Worm (Caenorhabditis elegans) whole organism, mixed stage, embryonic: ENCODE results near the gene fbxa-182.

ENCODE experiments used
- M03D4.4 ChIP-seq: sonication (generic microtip); optimal IDR thresholded peaks from 2 replicates; lab custom pipeline; 2017; ENCODE audit warnings: mild to moderate bottlenecking, missing genetic modification characterization, missing compliant biosample characterization
- bed-3 ChIP-seq: fragments of 200-800 bp; sonication (Bioruptor generic); optimal IDR thresholded peaks from 3 replicates; lab custom pipeline; 2018; ENCODE audit warnings: mild to moderate bottlenecking, missing genetic modification characterization, moderate library complexity, missing compliant biosample characterization
- blmp-1 ChIP-seq: fragments of 150-350 bp; optimal IDR thresholded peaks from 2 replicates; lab custom pipeline; 2014; ENCODE audit warnings: missing biosample characterization, missing genetic modification characterization
- ceh-39 ChIP-seq: fragments of 150-350 bp; optimal IDR thresholded peaks from 2 replicates; lab custom pipeline; 2014; ENCODE audit warnings: missing biosample characterization, missing genetic modification characterization
- ceh-43 ChIP-seq: fragments of 200-800 bp; sonication (Bioruptor generic); optimal IDR thresholded peaks from 2 replicates; lab custom pipeline; 2018; ENCODE audit warnings: mild to moderate bottlenecking, missing genetic modification characterization, moderate library complexity, missing compliant biosample characterization
- ceh-83 ChIP-seq: fragments of 200-800 bp; sonication (Bioruptor generic); optimal IDR thresholded peaks from 2 replicates; lab custom pipeline; 2018; ENCODE audit warnings: mild to moderate bottlenecking, missing genetic modification characterization, missing compliant biosample characterization
- cnd-1 ChIP-seq: fragments of 200-800 bp; sonication (Bioruptor generic); optimal IDR thresholded peaks from 2 replicates; lab custom pipeline; 2018; ENCODE audit warnings: mild to moderate bottlenecking, missing genetic modification characterization, missing compliant biosample characterization
- drap-1 ChIP-seq: fragments of 200-800 bp; sonication (Bioruptor generic); optimal IDR thresholded peaks from 3 replicates; lab custom pipeline; 2018; ENCODE audit warnings: mild to moderate bottlenecking, missing genetic modification characterization, missing compliant biosample characterization
- elt-1 ChIP-seq: sonication (generic microtip); optimal IDR thresholded peaks from 2 replicates; lab custom pipeline; 2017; ENCODE audit warnings: missing genetic modification characterization, mild to moderate bottlenecking, missing compliant biosample characterization, antibody characterized with exemption, moderate library complexity, borderline replicate concordance; ENCODE audit not compliant: insufficient read depth
- elt-3 ChIP-seq: fragments of 150-350 bp; optimal IDR thresholded peaks from 2 replicates; lab custom pipeline; 2014; ENCODE audit warnings: missing biosample characterization, missing genetic modification characterization
- flh-1 ChIP-seq: fragments of 200-800 bp; sonication (Bioruptor generic); optimal IDR thresholded peaks from 2 replicates; lab custom pipeline; 2018; ENCODE audit warnings: mild to moderate bottlenecking, missing genetic modification characterization, moderate library complexity, missing compliant biosample characterization
- ham-2 ChIP-seq: fragments of 200-800 bp; sonication (Bioruptor generic); optimal IDR thresholded peaks from 2 replicates; lab custom pipeline; 2018; ENCODE audit warnings: mild to moderate bottlenecking, missing genetic modification characterization, missing compliant biosample characterization
- hlh-1 ChIP-seq: fragments of 150-350 bp; optimal IDR thresholded peaks from 2 replicates; lab custom pipeline; 2014; ENCODE audit warnings: missing biosample characterization, missing genetic modification reagents, missing genetic modification characterization
- lin-13 ChIP-seq: fragments of 150-350 bp; optimal IDR thresholded peaks from 2 replicates; lab custom pipeline; 2014; ENCODE audit warnings: missing biosample characterization, missing genetic modification characterization
- lin-32 ChIP-seq: fragments of 200-800 bp; sonication (Bioruptor generic); optimal IDR thresholded peaks from 2 replicates; lab custom pipeline; 2018; ENCODE audit warnings: mild to moderate bottlenecking, missing genetic modification characterization, missing compliant biosample characterization
- lsy-2 ChIP-seq: fragments of 150-350 bp; optimal IDR thresholded peaks from 2 replicates; lab custom pipeline; 2014; ENCODE audit warnings: missing biosample characterization, missing genetic modification characterization
- mep-1 ChIP-seq: fragments of 150-350 bp; optimal IDR thresholded peaks from 2 replicates; lab custom pipeline; 2017; ENCODE audit warnings: missing biosample characterization, missing genetic modification reagents, missing genetic modification characterization, inconsistent platforms
- mls-2 ChIP-seq: sonication (generic microtip); optimal IDR thresholded peaks from 2 replicates; lab custom pipeline; 2016; ENCODE audit warnings: mild to moderate bottlenecking, missing genetic modification characterization, moderate library complexity, missing compliant biosample characterization
- nhr-12 ChIP-seq: fragments of 150-350 bp; optimal IDR thresholded peaks from 2 replicates; lab custom pipeline; 2014; ENCODE audit warnings: missing biosample characterization, missing genetic modification characterization
- nhr-2 ChIP-seq: fragments of 150-350 bp; optimal IDR thresholded peaks from 2 replicates; lab custom pipeline; 2014; ENCODE audit warnings: missing biosample characterization, missing genetic modification characterization
- nhr-237 ChIP-seq: fragments of 150-350 bp; optimal IDR thresholded peaks from 2 replicates; lab custom pipeline; 2014; ENCODE audit warnings: missing biosample characterization, missing genetic modification characterization
- nhr-28 ChIP-seq: fragments of 150-350 bp; optimal IDR thresholded peaks from 2 replicates; lab custom pipeline; 2014; ENCODE audit warnings: missing biosample characterization, missing genetic modification characterization
- nhr-76 ChIP-seq: sonication (generic microtip); optimal IDR thresholded peaks from 2 replicates; lab custom pipeline; 2017; ENCODE audit warnings: missing biosample characterization, missing genetic modification characterization
- pha-4 ChIP-seq: fragments of 150-350 bp; optimal IDR thresholded peaks from 2 replicates; lab custom pipeline; 2018; ENCODE audit warnings: missing biosample characterization, missing genetic modification reagents, missing genetic modification characterization
- snpc-4 ChIP-seq: fragments of 150-350 bp; optimal IDR thresholded peaks from 2 replicates; lab custom pipeline; 2014; ENCODE audit warnings: missing biosample characterization, missing genetic modification characterization
- sptf-1 ChIP-seq: sonication (generic microtip); optimal IDR thresholded peaks from 2 replicates; lab custom pipeline; 2017; ENCODE audit warnings: mild to moderate bottlenecking, missing genetic modification characterization, moderate library complexity, missing compliant biosample characterization
- tbx-8 ChIP-seq: fragments of 200-800 bp; sonication (Bioruptor generic); optimal IDR thresholded peaks from 2 replicates; lab custom pipeline; 2018; ENCODE audit warnings: mild to moderate bottlenecking, missing genetic modification characterization, moderate library complexity, missing compliant biosample characterization
- unc-120 ChIP-seq: sonication (generic microtip); optimal IDR thresholded peaks from 2 replicates; lab custom pipeline; 2017; ENCODE audit warnings: missing genetic modification characterization, missing compliant biosample characterization; ENCODE audit not compliant: poor library complexity, severe bottlenecking
- unc-39 ChIP-seq: fragments of 150-350 bp; optimal IDR thresholded peaks from 2 replicates; lab custom pipeline; 2014; ENCODE audit warnings: missing biosample characterization, missing genetic modification characterization
- zip-8 ChIP-seq: fragments of 150-350 bp; optimal IDR thresholded peaks from 2 replicates; lab custom pipeline; 2014; ENCODE audit warnings: missing biosample characterization, missing genetic modification characterization
- ztf-11 ChIP-seq: fragments of 150-350 bp; optimal IDR thresholded peaks from 2 replicates; lab custom pipeline; 2014; ENCODE audit warnings: missing biosample characterization, missing genetic modification characterization

Gene fbxa-182

ce11 chrII:2436757-2437156 is 24.2 kb upstream of the fbxa-182 start:
- TF ChIP-seq elt-1 (tag; lab: Kevin White, UChicago) (peak; percentile 97), cnd-1 (tag; lab: Kevin White, UChicago) (no peak)

ce11 chrII:2435566-2435965 is 23.0 kb upstream of the fbxa-182 start:
- TF ChIP-seq flh-1 (GFP tag; lab: Kevin White, UChicago) (no peak), nhr-28 (tag; lab: Kevin White, UChicago) (no peak), blmp-1 (tag; lab: Kevin White, UChicago) (peak; percentile 76), unc-120 (tag; lab: Kevin White, UChicago) (no peak), ceh-83 (GFP tag; lab: Kevin White, UChicago) (no peak)

- TF ChIP-seq mls-2 (no peak), cnd-1 (tag; lab: Kevin White, UChicago) (peak; percentile 55), M03D4.4 (tag; lab: Kevin White, UChicago) (no peak), flh-1 (GFP tag; lab: Kevin White, UChicago) (no peak), ceh-39 (tag; lab: Kevin White, UChicago) (peak; percentile 6), ham-2 (GFP tag; lab: Kevin White, UChicago) (no peak), sptf-1 (tag; lab: Kevin White, UChicago) (no peak), blmp-1 (tag; lab: Kevin White, UChicago) (no peak), nhr-12 (no peak), lin-13 (tag; lab: Kevin White, UChicago) (no peak)
These were observed 19.4 kb upstream of the fbxa-182 start, which contains the start of gene ceh-86 for ce11 chrII:2431972-2432371. Gene ceh-86 (minus strand): TSS chrII:2432072.

- TF ChIP-seq mep-1 (tag; lab: Kevin White, UChicago) = no peak
- no peak for TF ChIP-seq nhr-237
- no peak for TF ChIP-seq blmp-1 (tag; lab: Kevin White, UChicago)
- no peak for TF ChIP-seq zip-8 (tag; lab: Kevin White, UChicago)
- TF ChIP-seq unc-39 (tag; lab: Kevin White, UChicago) = no peak
- no peak for TF ChIP-seq ham-2 (GFP tag; lab: Kevin White, UChicago)
- no peak for TF ChIP-seq elt-3
- TF ChIP-seq mls-2 = no peak
- TF ChIP-seq drap-1 (GFP tag; lab: Kevin White, UChicago) = no peak
- no peak for TF ChIP-seq nhr-76 (tag; lab: Kevin White, UChicago)
- no peak for TF ChIP-seq tbx-8
- TF ChIP-seq nhr-2 (tag; lab: Kevin White, UChicago) = no peak
- TF ChIP-seq unc-120 (tag; lab: Kevin White, UChicago) = no peak
- TF ChIP-seq cnd-1 (tag; lab: Kevin White, UChicago) = no peak
- TF ChIP-seq snpc-4 (tag; lab: Kevin White, UChicago) = no peak
These were observed 9.9 kb upstream of the fbxa-182 start for ce11 chrII:2422427-2422826.

- no peak for TF ChIP-seq lsy-2 (tag; lab: Kevin White, UChicago)
- no peak for TF ChIP-seq tbx-8
- TF ChIP-seq ceh-43 = no peak
- no peak for TF ChIP-seq unc-120 (tag; lab: Kevin White, UChicago)
- no peak for TF ChIP-seq lin-32 (GFP tag; lab: Kevin White, UChicago)
- TF ChIP-seq hlh-1 (tag; lab: Kevin White, UChicago) = no peak
- TF ChIP-seq nhr-76 (tag; lab: Kevin White, UChicago) = no peak
- TF ChIP-seq blmp-1 (tag; lab: Kevin White, UChicago) = no peak
- TF ChIP-seq ztf-11 = no peak
- TF ChIP-seq pha-4 (tag; lab: Kevin White, UChicago) = no peak
These were observed 9.4 kb upstream of the fbxa-182 start, which contains the start of gene F42G2.2 for ce11 chrII:2421905-2422304. Gene F42G2.2 (plus strand): TSS chrII:2422205.

- TF ChIP-seq flh-1 (GFP tag; lab: Kevin White, UChicago) = no peak
- TF ChIP-seq elt-3 = no peak
- no peak for TF ChIP-seq lin-32 (GFP tag; lab: Kevin White, UChicago)
- TF ChIP-seq ceh-83 (GFP tag; lab: Kevin White, UChicago) = no peak
- TF ChIP-seq unc-120 (tag; lab: Kevin White, UChicago) = no peak
- no peak for TF ChIP-seq mls-2
- no peak for TF ChIP-seq ztf-11
- no peak for TF ChIP-seq ham-2 (GFP tag; lab: Kevin White, UChicago)
- TF ChIP-seq bed-3 (GFP tag; lab: Kevin White, UChicago) = no peak
- TF ChIP-seq ceh-43 = no peak
- no peak for TF ChIP-seq nhr-12
- no peak for TF ChIP-seq zip-8 (tag; lab: Kevin White, UChicago)
- no peak for TF ChIP-seq sptf-1 (tag; lab: Kevin White, UChicago)
These were observed 8.6 kb upstream of the fbxa-182 start for ce11 chrII:2421185-2421584.
